Fruit fly (Drosophila melanogaster): ENCODE results near the gene CG9951.

Gene CG9951

DNA sequence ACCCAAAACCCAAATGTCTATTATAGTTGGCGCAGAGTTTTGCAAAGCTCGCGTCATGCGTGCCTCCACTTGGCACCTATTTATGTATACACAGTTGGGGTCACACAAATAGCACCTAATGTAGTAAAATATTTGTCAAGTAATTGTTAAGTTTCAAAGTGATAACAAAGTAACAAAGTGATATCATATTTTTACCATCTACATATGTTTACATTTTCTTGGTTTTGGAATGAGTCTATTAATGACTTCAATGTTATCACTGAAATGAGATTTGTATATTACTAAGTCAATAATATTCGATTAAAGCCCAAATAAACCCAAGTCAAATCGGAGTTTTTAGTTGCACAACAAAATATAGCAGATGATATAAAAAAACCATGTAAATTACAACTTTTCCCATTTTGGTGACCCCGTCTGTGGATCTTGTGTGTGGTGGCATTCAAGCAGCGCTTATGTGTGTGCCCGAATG, 9.6 kb downstream of the CG9951 start (continued):
- no peak for TF ChIP-seq CG11085 (GFP tag; IDR thresholded peaks at IDR 0.05)
- no peak for TF ChIP-seq ato (GFP tag; IDR thresholded peaks at IDR 0.05; ENCODE audit: partially characterized antibody)
- TF ChIP-seq CG2889 (GFP tag; IDR thresholded peaks at IDR 0.05) = no peak
- TF ChIP-seq Nf-YB (GFP tag; optimal IDR thresholded peaks at IDR 0.05) = peak; percentile 59
- TF ChIP-seq CG1832 (GFP tag; optimal IDR thresholded peaks at IDR 0.05) = no peak
- TF ChIP-seq HmgD (GFP tag; optimal IDR thresholded peaks at IDR 0.05) = no peak
- peak; percentile 48 for TF ChIP-seq vfl (GFP tag; optimal IDR thresholded peaks at IDR 0.05)
- TF ChIP-seq Lhr (GFP tag; optimal IDR thresholded peaks at IDR 0.05) = peak; percentile 7
- peak; percentile 10 for TF ChIP-seq CG4617 (GFP tag; optimal IDR thresholded peaks at IDR 0.05; ENCODE audit: borderline replicate concordance)
- no peak for TF ChIP-seq mld (GFP tag; IDR thresholded peaks at IDR 0.05; ENCODE audit: partially characterized antibody)
- no peak for TF ChIP-seq CG17612 (GFP tag; IDR thresholded peaks at IDR 0.05)
- TF ChIP-seq Fer3 (tag; optimal IDR thresholded peaks at IDR 0.05) = peak; percentile 67
- TF ChIP-seq sd (tag; optimal IDR thresholded peaks at IDR 0.05) = peak; percentile 29
- TF ChIP-seq CG1602 (GFP tag; optimal IDR thresholded peaks at IDR 0.05) = peak; percentile 34
- no peak for TF ChIP-seq CG13287 (GFP tag; IDR thresholded peaks at IDR 0.05; ENCODE audit: partially characterized antibody)
- TF ChIP-seq CG15269 (tag; optimal IDR thresholded peaks at IDR 0.05) = peak; percentile 83
- TF ChIP-seq nmo (GFP tag; optimal IDR thresholded peaks at IDR 0.05) = peak; percentile 77
- peak; percentile 73 for TF ChIP-seq lilli (GFP tag; optimal IDR thresholded peaks at IDR 0.05)
- 0 out of 2 replicates have a peak, but pooled peaks have one; percentile 6 for TF ChIP-seq Adf1 (GFP tag; IDR thresholded peaks at IDR 0.05)
- TF ChIP-seq pnt (GFP tag; optimal IDR thresholded peaks at IDR 0.05) = peak; percentile 18
- no peak for TF ChIP-seq NC2α (GFP tag; optimal IDR thresholded peaks at IDR 0.05)
- TF ChIP-seq pan (optimal IDR thresholded peaks at IDR 0.05) = no peak
- TF ChIP-seq pan (GFP tag; optimal IDR thresholded peaks at IDR 0.05 in 1 of 2, IDR thresholded peaks at IDR 0.05 in 1 of 2) = peak in 1 of 2 experiments; percentile 27
- peak; percentile 42 for TF ChIP-seq CG8359 (GFP tag; optimal IDR thresholded peaks at IDR 0.05; ENCODE audit: borderline replicate concordance)
- TF ChIP-seq stc (GFP tag; IDR thresholded peaks at IDR 0.05) = peak; percentile 53; the same call in 1 of the 2 replicates
- TF ChIP-seq D (optimal IDR thresholded peaks at IDR 0.05) = no peak
- TF ChIP-seq D (GFP tag; optimal IDR thresholded peaks at IDR 0.05) = peak; percentile 67
- TF ChIP-seq her (GFP tag; optimal IDR thresholded peaks at IDR 0.05) = peak; percentile 17
- no peak for TF ChIP-seq tna (GFP tag; IDR thresholded peaks at IDR 0.05; ENCODE audit: partially characterized antibody)
- TF ChIP-seq CG6854 (GFP tag; optimal IDR thresholded peaks at IDR 0.05) = peak; percentile 72
- peak; percentile 39 for TF ChIP-seq CG18764 (GFP tag; optimal IDR thresholded peaks at IDR 0.05)
- TF ChIP-seq CG14441 (GFP tag; IDR thresholded peaks at IDR 0.05) = no peak
- TF ChIP-seq abd-A (tag; optimal IDR thresholded peaks at IDR 0.05) = no peak
- no peak for TF ChIP-seq onecut (GFP tag; IDR thresholded peaks at IDR 0.05)
- TF ChIP-seq ash1 (GFP tag; optimal IDR thresholded peaks at IDR 0.05) = no peak
- TF ChIP-seq Dref (GFP tag; IDR thresholded peaks at IDR 0.05) = no peak
- TF ChIP-seq TFAM (GFP tag; optimal IDR thresholded peaks at IDR 0.05) = no peak
- no peak for TF ChIP-seq Ravus (GFP tag; IDR thresholded peaks at IDR 0.05)
- peak; percentile 35; the same call in 1 of the 2 replicates for TF ChIP-seq CG9215 (GFP tag; IDR thresholded peaks at IDR 0.05)
- peak; percentile 37 for TF ChIP-seq gcm2 (GFP tag; optimal IDR thresholded peaks at IDR 0.05)
- peak; percentile 54 for TF ChIP-seq Rfx (GFP tag; IDR thresholded peaks at IDR 0.05)
- TF ChIP-seq wek (GFP tag; optimal IDR thresholded peaks at IDR 0.05) = peak; percentile 54
- peak; percentile 65 for TF ChIP-seq Blimp-1 (GFP tag; optimal IDR thresholded peaks at IDR 0.05)
- no peak for TF ChIP-seq pita (GFP tag; optimal IDR thresholded peaks at IDR 0.05)
- TF ChIP-seq CG7372 (GFP tag; IDR thresholded peaks at IDR 0.05) = 0 out of 2 replicates have a peak, but pooled peaks have one; percentile 30
- TF ChIP-seq CG3838 (GFP tag; optimal IDR thresholded peaks at IDR 0.05) = peak; percentile 9
- TF ChIP-seq CG4360 (GFP tag; IDR thresholded peaks at IDR 0.05) = no peak
- peak; percentile 75 for TF ChIP-seq tio (GFP tag; optimal IDR thresholded peaks at IDR 0.05)
- peak; percentile 81 for TF ChIP-seq Sox102F (GFP tag; optimal IDR thresholded peaks at IDR 0.05)
- TF ChIP-seq Nf-YA (GFP tag; IDR thresholded peaks at IDR 0.05) = no peak
- no peak for TF ChIP-seq CG30431 (GFP tag; optimal IDR thresholded peaks at IDR 0.05)

Measured in whole organism, embryonic.